Worm (Caenorhabditis elegans): ENCODE results near the gene lron-13.

- TF ChIP-seq mdl-1 (tag; optimal IDR thresholded peaks at IDR 0.05) (no peak), elt-3 (tag; optimal IDR thresholded peaks at IDR 0.05) (no peak), nhr-12 (tag; optimal IDR thresholded peaks at IDR 0.05) (no peak), skn-1 (tag; optimal IDR thresholded peaks at IDR 0.05) (no peak), egl-27 (tag; optimal IDR thresholded peaks at IDR 0.05) (no peak), pqm-1 (tag; optimal IDR thresholded peaks at IDR 0.05) (no peak), snpc-4 (tag; optimal IDR thresholded peaks at IDR 0.05) (peak; percentile 35), nhr-11 (tag; optimal IDR thresholded peaks at IDR 0.05) (no peak), daf-12 (tag; optimal IDR thresholded peaks at IDR 0.05) (no peak), zag-1 (tag; optimal IDR thresholded peaks at IDR 0.05) (no peak), pha-4 (tag; optimal IDR thresholded peaks at IDR 0.05) (peak; percentile 68), ZK546.5 (tag; optimal IDR thresholded peaks at IDR 0.05) (no peak)
Measured at ce11 chrIII:13530017-13530416, 2.8 kb downstream of the lron-13 start.

Data from whole organism, L3 larva.